Worm (Caenorhabditis elegans): ENCODE measurements around the gene slc-28.2.

The slc-28.2 gene

ce11 chrV:3450351-3450750 is 9.7 kb upstream of the slc-28.2 start:
- TF ChIP-seq sptf-1 (tag; optimal IDR thresholded peaks at IDR 0.05) (peak; percentile 7), unc-120 (tag; optimal IDR thresholded peaks at IDR 0.05; ENCODE audit: poor library complexity, severe bottlenecking) (no peak)

DNA sequence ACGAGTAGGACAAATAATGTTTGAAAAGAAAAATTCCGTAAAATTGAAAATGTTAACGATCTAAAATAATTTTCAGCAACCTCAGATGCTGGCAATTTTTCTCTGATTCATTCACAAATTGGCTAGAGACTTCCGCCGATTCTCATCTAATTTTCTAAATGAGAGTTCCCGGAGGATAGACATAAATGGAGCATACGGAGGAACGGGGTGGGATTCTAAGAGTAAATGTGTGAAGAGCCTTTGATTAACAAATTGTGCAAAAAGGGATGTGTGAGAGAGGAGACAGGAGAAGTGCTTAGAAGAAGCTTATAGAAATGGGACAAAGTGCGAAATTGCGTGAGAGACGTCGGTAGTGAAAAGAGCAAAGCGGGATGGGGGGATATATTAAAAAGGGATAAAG is 8.4 kb upstream of the slc-28.2 start:
- TF ChIP-seq ztf-11 (tag; optimal IDR thresholded peaks at IDR 0.05) (no peak), nhr-28 (tag; optimal IDR thresholded peaks at IDR 0.05) (no peak), blmp-1 (tag; optimal IDR thresholded peaks at IDR 0.05) (no peak), cnd-1 (tag; optimal IDR thresholded peaks at IDR 0.05) (no peak), unc-39 (tag; optimal IDR thresholded peaks at IDR 0.05) (no peak), mab-5 (tag; optimal IDR thresholded peaks at IDR 0.05) (no peak), ces-1 (GFP tag; optimal IDR thresholded peaks at IDR 0.05) (peak; percentile 92)

DNA sequence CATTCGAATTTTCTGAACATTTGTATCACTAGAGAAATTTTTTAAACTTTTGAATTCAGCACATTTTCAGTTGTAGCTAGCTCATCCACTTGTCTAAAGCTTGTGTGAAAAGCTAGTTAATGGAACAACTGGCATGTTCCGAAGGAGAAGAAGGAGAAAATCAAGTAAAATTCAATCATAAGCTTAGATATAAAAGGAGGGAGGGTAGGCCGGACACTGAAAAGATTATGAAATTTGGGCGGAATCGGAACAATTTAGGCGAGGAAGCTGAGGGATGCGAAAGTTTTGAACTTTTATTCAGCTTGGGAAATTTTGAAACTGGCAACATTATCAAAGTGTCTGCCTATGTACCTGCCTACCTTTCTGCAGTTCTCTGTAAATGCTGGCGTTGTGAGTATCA is 7.5 kb upstream of the slc-28.2 start:
- TF ChIP-seq ces-1 (GFP tag; optimal IDR thresholded peaks at IDR 0.05) (peak; percentile 94), pha-4 (tag; optimal IDR thresholded peaks at IDR 0.05) (no peak)

DNA sequence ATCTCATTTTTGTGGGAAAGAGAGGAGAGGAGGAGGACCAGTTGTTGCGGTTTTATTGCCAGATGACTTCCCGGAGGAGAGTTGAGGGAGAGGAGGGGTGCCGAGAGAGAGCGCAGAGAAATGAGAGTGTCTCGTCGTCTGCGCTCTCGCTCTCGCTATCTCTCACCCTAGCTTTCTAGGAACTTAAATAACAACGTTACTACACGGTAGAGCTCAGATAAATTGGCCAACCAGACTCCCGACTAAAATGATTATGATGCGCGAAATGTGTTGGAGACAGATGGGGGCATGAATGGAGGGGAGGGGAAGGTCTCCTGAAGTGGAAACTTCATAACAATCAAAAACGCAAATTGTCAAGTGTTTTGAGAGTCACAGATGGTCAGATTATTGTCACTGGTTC is 5.4 kb upstream of the slc-28.2 start:
- TF ChIP-seq hlh-1 (tag; optimal IDR thresholded peaks at IDR 0.05) (peak; percentile 76), unc-120 (tag; optimal IDR thresholded peaks at IDR 0.05; ENCODE audit: poor library complexity, severe bottlenecking) (no peak), pha-4 (tag; optimal IDR thresholded peaks at IDR 0.05) (no peak), cnd-1 (tag; optimal IDR thresholded peaks at IDR 0.05) (peak; percentile 44), elt-1 (tag; optimal IDR thresholded peaks at IDR 0.05; ENCODE audit: borderline replicate concordance, insufficient read depth) (no peak), ztf-11 (tag; optimal IDR thresholded peaks at IDR 0.05) (no peak), ceh-43 (GFP tag; optimal IDR thresholded peaks at IDR 0.05) (no peak), mep-1 (tag; optimal IDR thresholded peaks at IDR 0.05) (no peak), elt-3 (tag; optimal IDR thresholded peaks at IDR 0.05) (no peak), lin-13 (tag; optimal IDR thresholded peaks at IDR 0.05) (peak; percentile 32), ham-2 (GFP tag; optimal IDR thresholded peaks at IDR 0.05) (no peak), nhr-28 (tag; optimal IDR thresholded peaks at IDR 0.05) (no peak), lsy-2 (tag; optimal IDR thresholded peaks at IDR 0.05) (no peak), unc-62 (GFP tag; optimal IDR thresholded peaks at IDR 0.05) (no peak), mls-2 (tag; optimal IDR thresholded peaks at IDR 0.05) (no peak), lin-32 (GFP tag; optimal IDR thresholded peaks at IDR 0.05) (no peak), ces-1 (GFP tag; optimal IDR thresholded peaks at IDR 0.05) (peak; percentile 93)

DNA sequence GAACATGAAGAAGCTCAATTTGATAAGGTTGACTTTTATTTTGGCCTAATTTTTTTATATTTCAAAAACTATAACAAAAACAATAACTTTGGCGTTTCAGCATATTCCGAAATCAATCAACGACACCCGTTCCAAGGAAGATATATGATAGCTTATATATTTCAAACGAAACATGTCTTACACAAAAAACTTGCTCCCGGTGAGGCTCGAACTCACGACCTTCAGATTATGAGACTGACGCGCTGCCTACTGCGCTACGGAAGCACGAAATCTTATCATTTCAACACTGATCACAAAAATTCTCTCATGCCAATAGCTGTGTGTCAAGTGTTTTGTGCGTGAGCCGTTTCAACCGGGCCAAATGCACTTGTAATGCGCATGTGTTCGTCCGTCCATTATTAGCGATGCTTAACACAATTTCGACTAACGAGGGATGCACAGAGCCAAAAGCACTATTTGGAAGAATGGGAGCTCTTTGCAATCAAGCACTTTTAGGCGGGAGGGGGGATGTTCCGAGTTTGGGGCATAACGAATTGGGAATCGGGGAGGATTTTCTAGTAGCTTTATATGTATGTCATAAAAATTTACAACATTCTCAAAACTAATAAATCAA is 4.8 kb upstream of the slc-28.2 start:
- peak; percentile 93 for TF ChIP-seq ces-1 (GFP tag; optimal IDR thresholded peaks at IDR 0.05)
- TF ChIP-seq snpc-4 (tag; optimal IDR thresholded peaks at IDR 0.05): no peak

DNA sequence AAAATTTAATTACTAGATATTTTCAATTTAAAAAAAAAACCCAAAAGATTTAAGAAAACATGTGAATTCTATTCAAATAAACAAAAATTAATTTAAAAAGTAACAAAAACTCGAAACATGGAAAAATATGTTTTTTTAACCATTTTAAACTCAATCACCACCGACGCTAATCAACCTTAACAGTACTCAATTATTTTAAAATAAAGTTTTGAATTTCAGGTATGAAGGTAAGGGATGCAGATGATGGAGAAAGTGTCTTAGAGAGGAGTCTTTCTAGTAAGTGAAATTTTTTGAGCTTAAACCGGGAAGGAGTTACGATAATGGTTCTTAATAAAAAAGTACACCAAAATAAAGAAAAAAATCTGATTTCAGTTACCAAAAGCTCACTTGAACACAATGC is 3.5 kb downstream of the slc-28.2 start, which contains the start of gene slc-28.1:
Gene slc-28.1 (plus strand): TSS at position 301 of the 400 bp plus-strand sequence.
- no peak for TF ChIP-seq ceh-83 (GFP tag; optimal IDR thresholded peaks at IDR 0.05)
- TF ChIP-seq zip-8 (tag; optimal IDR thresholded peaks at IDR 0.05): no peak
- TF ChIP-seq nhr-237 (tag; optimal IDR thresholded peaks at IDR 0.05): no peak

DNA sequence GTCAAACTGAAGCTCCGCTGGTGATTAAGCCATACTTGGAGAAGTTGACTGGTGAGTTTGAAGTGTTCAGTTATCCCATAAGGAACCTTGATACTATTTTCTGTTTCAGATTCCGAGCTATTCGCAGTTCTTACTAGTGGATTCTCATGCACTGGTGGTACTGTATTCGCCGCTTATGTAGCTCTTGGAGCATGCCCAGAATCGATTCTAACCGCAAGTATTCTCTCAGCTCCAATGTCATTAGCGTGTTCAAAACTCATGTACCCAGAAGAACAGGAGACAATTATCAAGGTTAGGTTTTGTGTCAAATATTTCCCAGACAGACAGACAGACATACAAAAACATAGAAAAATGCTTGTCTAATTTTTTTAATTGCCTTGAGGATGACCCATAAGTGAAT is 4.9 kb downstream of the slc-28.2 start:
- TF ChIP-seq mab-5 (tag; optimal IDR thresholded peaks at IDR 0.05): no peak
- TF ChIP-seq cnd-1 (tag; optimal IDR thresholded peaks at IDR 0.05): no peak
- no peak for TF ChIP-seq nhr-12 (tag; optimal IDR thresholded peaks at IDR 0.05)
- TF ChIP-seq ham-2 (GFP tag; optimal IDR thresholded peaks at IDR 0.05): no peak
- no peak for TF ChIP-seq ceh-43 (GFP tag; optimal IDR thresholded peaks at IDR 0.05)
- no peak for TF ChIP-seq ces-1 (GFP tag; optimal IDR thresholded peaks at IDR 0.05)
- no peak for TF ChIP-seq snpc-4 (tag; optimal IDR thresholded peaks at IDR 0.05)
- TF ChIP-seq tbx-8 (GFP tag; optimal IDR thresholded peaks at IDR 0.05): no peak
- TF ChIP-seq ceh-83 (GFP tag; optimal IDR thresholded peaks at IDR 0.05): no peak
- TF ChIP-seq elt-3 (tag; optimal IDR thresholded peaks at IDR 0.05): no peak
- no peak for TF ChIP-seq bed-3 (GFP tag; optimal IDR thresholded peaks at IDR 0.05)
- no peak for TF ChIP-seq lin-32 (GFP tag; optimal IDR thresholded peaks at IDR 0.05)
- TF ChIP-seq mep-1 (tag; optimal IDR thresholded peaks at IDR 0.05): no peak
- TF ChIP-seq sptf-1 (tag; optimal IDR thresholded peaks at IDR 0.05): no peak
- TF ChIP-seq M03D4.4 (tag; optimal IDR thresholded peaks at IDR 0.05): no peak
- TF ChIP-seq zip-8 (tag; optimal IDR thresholded peaks at IDR 0.05): no peak
- no peak for TF ChIP-seq nhr-2 (tag; optimal IDR thresholded peaks at IDR 0.05)
- TF ChIP-seq drap-1 (GFP tag; optimal IDR thresholded peaks at IDR 0.05): no peak
- no peak for TF ChIP-seq sem-2 (GFP tag; optimal IDR thresholded peaks at IDR 0.05)
- TF ChIP-seq nhr-76 (tag; optimal IDR thresholded peaks at IDR 0.05): no peak

Data from whole organism, mixed stage, embryonic.